Fruit fly (Drosophila melanogaster) whole organism, adult: ENCODE results near the gene CG5265.

Source experiments
- CG5204 ChIP-seq: fragments of 200-800 bp; sonication (Bioruptor generic); optimal IDR thresholded peaks from 2 replicates; lab custom pipeline; 2016; ENCODE audit warnings: missing biosample characterization, missing genetic modification characterization
- CG7045 ChIP-seq: fragments of 200-800 bp; sonication (Bioruptor generic); optimal IDR thresholded peaks from 2 replicates; lab custom pipeline; 2017; ENCODE audit warnings: missing biosample characterization, mild to moderate bottlenecking, missing genetic modification characterization
- Clk ChIP-seq: fragments of 200-800 bp; sonication (Bioruptor generic); optimal IDR thresholded peaks from 2 replicates; lab custom pipeline; 2017; ENCODE audit warnings: missing biosample characterization, missing genetic modification characterization
- Crg-1 ChIP-seq: fragments of 200-800 bp; sonication (Bioruptor generic); optimal IDR thresholded peaks from 2 replicates; lab custom pipeline; 2016; ENCODE audit warnings: missing biosample characterization, missing genetic modification characterization
- Hr96 ChIP-seq: fragments of 200-800 bp; sonication (Bioruptor generic); optimal IDR thresholded peaks from 2 replicates; lab custom pipeline; 2016; ENCODE audit warnings: missing biosample characterization, missing genetic modification characterization
- tj ChIP-seq: fragments of 200-800 bp; sonication (Bioruptor generic); optimal IDR thresholded peaks from 3 replicates; lab custom pipeline; 2017; ENCODE audit warnings: missing biosample characterization, mild to moderate bottlenecking, missing genetic modification characterization, moderate library complexity

DNA sequence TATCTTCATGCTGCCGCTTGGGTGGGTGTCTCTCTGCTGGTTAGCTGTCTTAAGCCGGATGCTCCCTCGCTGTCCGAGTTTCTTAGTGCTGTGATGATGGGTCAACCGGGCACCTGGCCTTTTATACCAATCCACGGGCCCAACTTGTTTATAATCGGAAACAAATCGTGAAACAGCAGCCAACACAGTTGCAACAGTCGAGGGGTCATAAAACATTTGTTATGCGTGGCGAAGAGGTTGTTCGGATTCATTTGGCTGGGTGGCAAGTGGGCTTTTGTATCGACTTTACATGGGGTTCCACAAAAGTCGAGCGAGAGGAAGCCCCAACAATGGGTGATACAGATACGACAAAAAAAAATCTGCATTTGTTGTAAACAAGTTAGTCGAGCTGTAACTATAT is 3.5 kb downstream of the CG5265 start, which contains the start of gene TwdlW:
- no peak for TF ChIP-seq Crg-1
- no peak for TF ChIP-seq Hr96 (GFP tag; lab: Kevin White, UChicago)
- no peak for TF ChIP-seq CG7045 (GFP tag; lab: Kevin White, UChicago)
- no peak for TF ChIP-seq tj (GFP tag; lab: Kevin White, UChicago)
- no peak for TF ChIP-seq CG5204 (GFP tag; lab: Kevin White, UChicago)
- no peak for TF ChIP-seq Clk
